Worm (Caenorhabditis elegans): ENCODE data around the gene F26H11.4.

DNA sequence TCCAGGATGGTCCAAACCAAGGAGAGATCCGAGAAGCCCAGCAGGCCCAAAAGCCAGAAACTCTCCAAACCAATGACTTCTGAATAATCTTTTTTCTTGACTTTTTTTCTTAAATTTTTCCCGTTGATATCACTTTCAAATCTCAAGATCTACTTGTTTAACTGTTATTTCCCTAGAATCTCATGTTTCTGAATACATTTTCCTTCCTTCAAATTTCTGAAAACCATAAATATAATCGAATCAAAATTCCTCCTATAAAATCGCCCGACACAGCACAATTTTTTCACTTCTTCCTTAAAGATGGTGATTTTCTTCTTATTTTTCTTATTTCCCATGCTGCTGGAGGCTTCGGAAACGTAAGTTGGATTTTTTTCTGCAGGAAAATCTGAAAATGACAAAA is 20.2 kb upstream of the F26H11.4 start, which contains the start of gene F26H11.8:
- TF ChIP-seq med-1 (GFP tag; optimal IDR thresholded peaks at IDR 0.05; ENCODE audit: insufficient read depth) (no peak), cog-1 (tag; optimal IDR thresholded peaks at IDR 0.05) (no peak), ref-1 (GFP tag; conservative IDR thresholded peaks at IDR 0.05) (no peak), T22C8.4 (GFP tag; IDR thresholded peaks at IDR 0.05) (no peak)

All from whole organism, midembryonic.